Worm (Caenorhabditis elegans) whole organism, young adult: ENCODE results near the gene stg-1.

ENCODE experiments used
- C17E4.6 ChIP-seq: fragments of 200-800 bp; sonication (Bioruptor generic); IDR thresholded peaks from 2 replicates; pipeline ENCODE4 v1.3.6; 2022; ENCODE audit warnings: missing genetic modification reagents, missing genetic modification characterization, missing compliant biosample characterization
- D2030.7 ChIP-seq: fragments of 200-800 bp; sonication (Bioruptor generic); IDR thresholded peaks from 2 replicates; pipeline ENCODE4 v1.3.6; 2022; ENCODE audit warnings: missing genetic modification reagents, missing genetic modification characterization, missing compliant biosample characterization
- F10E7.11 ChIP-seq: sonication (generic microtip); optimal IDR thresholded peaks from 2 replicates; lab custom pipeline; 2017; ENCODE audit warnings: mild to moderate bottlenecking, missing genetic modification characterization, moderate library complexity, missing compliant biosample characterization
- F33H1.4 ChIP-seq: fragments of 200-800 bp; sonication (Bioruptor generic); IDR thresholded peaks from 2 replicates; pipeline ENCODE4 v1.3.6; 2022; ENCODE audit warnings: missing genetic modification reagents, missing genetic modification characterization, missing compliant biosample characterization
- F52B5.7 ChIP-seq: sonication (generic microtip); optimal IDR thresholded peaks from 2 replicates; lab custom pipeline; 2016; ENCODE audit warnings: mild to moderate bottlenecking, missing genetic modification characterization, missing compliant biosample characterization
- T07F8.4 ChIP-seq: sonication (generic microtip); optimal IDR thresholded peaks from 2 replicates; lab custom pipeline; 2016; ENCODE audit warnings: mild to moderate bottlenecking, missing genetic modification characterization, moderate library complexity, missing compliant biosample characterization
- T26A5.8 ChIP-seq: sonication (generic microtip); optimal IDR thresholded peaks from 2 replicates; lab custom pipeline; 2016; ENCODE audit warnings: missing genetic modification characterization, missing compliant biosample characterization
- ZK185.1 ChIP-seq: sonication (generic microtip); optimal IDR thresholded peaks from 2 replicates; lab custom pipeline; 2016; ENCODE audit warnings: mild to moderate bottlenecking, missing genetic modification characterization, missing compliant biosample characterization; ENCODE audit not compliant: poor library complexity, severe bottlenecking
- attf-3 ChIP-seq: fragments of 200-800 bp; sonication (Bioruptor generic); conservative IDR thresholded peaks from 2 replicates; pipeline ENCODE4 v1.3.6; 2022; ENCODE audit warnings: missing genetic modification reagents, missing genetic modification characterization, missing compliant biosample characterization
- bed-1 ChIP-seq: fragments of 200-800 bp; sonication (Bioruptor generic); IDR thresholded peaks from 2 replicates; pipeline ENCODE4 v1.3.6; 2022; ENCODE audit warnings: missing genetic modification reagents, missing genetic modification characterization, missing compliant biosample characterization
- ccch-3 ChIP-seq: fragments of 200-800 bp; sonication (Bioruptor generic); optimal IDR thresholded peaks from 2 replicates; lab custom pipeline; 2018; ENCODE audit warnings: mild to moderate bottlenecking, missing genetic modification characterization, missing compliant biosample characterization
- ceh-100 ChIP-seq: fragments of 200-800 bp; sonication (Bioruptor generic); IDR thresholded peaks from 2 replicates; pipeline ENCODE4 v1.3.6; 2022; ENCODE audit warnings: missing genetic modification reagents, missing genetic modification characterization, missing compliant biosample characterization
- ceh-27 ChIP-seq: fragments of 200-800 bp; sonication (Bioruptor generic); optimal IDR thresholded peaks from 2 replicates; lab custom pipeline; 2018; ENCODE audit warnings: mild to moderate bottlenecking, missing genetic modification characterization, moderate library complexity, missing compliant biosample characterization
- dox-1 ChIP-seq: fragments of 200-800 bp; sonication (Bioruptor generic); IDR thresholded peaks from 2 replicates; pipeline ENCODE4 v1.3.6; 2022; ENCODE audit warnings: missing genetic modification reagents, missing genetic modification characterization, missing compliant biosample characterization
- dpff-1 ChIP-seq: sonication (generic microtip); optimal IDR thresholded peaks from 2 replicates; lab custom pipeline; 2017; ENCODE audit warnings: mild to moderate bottlenecking, missing genetic modification characterization, missing compliant biosample characterization
- dpl-1 ChIP-seq: fragments of 150-350 bp; optimal IDR thresholded peaks from 2 replicates; lab custom pipeline; 2014; ENCODE audit warnings: missing biosample characterization, missing genetic modification reagents, missing genetic modification characterization
- efl-1 ChIP-seq: fragments of 150-350 bp; optimal IDR thresholded peaks from 2 replicates; lab custom pipeline; 2014; ENCODE audit warnings: missing biosample characterization, missing genetic modification reagents, missing genetic modification characterization
- ekl-4 ChIP-seq: fragments of 200-800 bp; sonication (Bioruptor generic); IDR thresholded peaks from 2 replicates; pipeline ENCODE4 v1.3.6; 2022; ENCODE audit warnings: missing genetic modification reagents, missing genetic modification characterization, missing compliant biosample characterization
- hlh-26 ChIP-seq: fragments of 200-800 bp; sonication (Bioruptor generic); conservative IDR thresholded peaks from 2 replicates; pipeline ENCODE4 v1.3.6; 2022; ENCODE audit warnings: missing genetic modification reagents, missing genetic modification characterization, missing compliant biosample characterization
- hmg-1.2 ChIP-seq: fragments of 200-800 bp; sonication (Bioruptor generic); IDR thresholded peaks from 2 replicates; pipeline ENCODE4 v1.3.6; 2022; ENCODE audit warnings: missing genetic modification reagents, missing genetic modification characterization, missing compliant biosample characterization
- hrde-1 ChIP-seq: sonication (generic microtip); optimal IDR thresholded peaks from 2 replicates; lab custom pipeline; 2016; ENCODE audit warnings: missing genetic modification characterization, mild to moderate bottlenecking, missing compliant biosample characterization, moderate library complexity, missing genotype, missing genetic modification reagents, borderline replicate concordance
- hsf-1 ChIP-seq: fragments of 200-800 bp; sonication (Bioruptor generic); IDR thresholded peaks from 2 replicates; pipeline ENCODE4 v1.3.6; 2022; ENCODE audit warnings: missing genetic modification reagents, missing genetic modification characterization, missing compliant biosample characterization
- let-526 ChIP-seq: fragments of 200-800 bp; sonication (Bioruptor generic); IDR thresholded peaks from 2 replicates; pipeline ENCODE4 v1.3.6; 2022; ENCODE audit warnings: missing genetic modification reagents, missing genetic modification characterization, missing compliant biosample characterization
- lin-35 ChIP-seq, 3 experiments: fragments of 150-350 bp in 2 of 3; sonication (generic microtip) in 1 of 3; optimal IDR thresholded peaks; 2 replicates each; lab custom pipeline; 2014 to 2018; ENCODE audit warnings: missing biosample characterization in 3 of 3, missing genetic modification characterization in 3 of 3, missing genetic modification reagents in 3 of 3
- lin-40 ChIP-seq: sonication (generic microtip); optimal IDR thresholded peaks from 2 replicates; lab custom pipeline; 2016; ENCODE audit warnings: missing genetic modification characterization, mild to moderate bottlenecking, missing compliant biosample characterization, missing genotype, missing genetic modification reagents
- lsl-1 ChIP-seq: fragments of 200-800 bp; sonication (Bioruptor generic); optimal IDR thresholded peaks from 2 replicates; lab custom pipeline; 2018; ENCODE audit warnings: mild to moderate bottlenecking, missing genetic modification characterization, moderate library complexity, missing compliant biosample characterization
- madf-6 ChIP-seq: fragments of 200-800 bp; sonication (Bioruptor generic); IDR thresholded peaks from 2 replicates; pipeline ENCODE4 v1.3.6; 2022; ENCODE audit warnings: missing genetic modification reagents, missing genetic modification characterization, missing compliant biosample characterization
- mcd-1 ChIP-seq: fragments of 200-800 bp; sonication (Bioruptor generic); IDR thresholded peaks from 2 replicates; pipeline ENCODE4 v1.3.6; 2022; ENCODE audit warnings: missing genetic modification reagents, missing genetic modification characterization, missing compliant biosample characterization
- pbrm-1 ChIP-seq: fragments of 200-800 bp; sonication (Bioruptor generic); IDR thresholded peaks from 2 replicates; pipeline ENCODE4 v1.3.6; 2022; ENCODE audit warnings: missing genetic modification reagents, missing genetic modification characterization, missing compliant biosample characterization
- pha-4 ChIP-seq: fragments of 150-350 bp; sonication (generic microtip); optimal IDR thresholded peaks from 2 replicates; lab custom pipeline; 2014; ENCODE audit warnings: missing biosample characterization, missing genetic modification reagents, missing genetic modification characterization
- snpc-1.1 ChIP-seq: sonication (generic microtip); optimal IDR thresholded peaks from 2 replicates; lab custom pipeline; 2017; ENCODE audit warnings: missing genetic modification characterization, mild to moderate bottlenecking, missing compliant biosample characterization, antibody characterized with exemption, moderate library complexity, missing genotype, missing genetic modification reagents; ENCODE audit not compliant: insufficient read depth
- snpc-4 ChIP-seq, 5 experiments: fragments of 150-350 bp in 1 of 5; sonication (generic microtip) in 4 of 5; optimal IDR thresholded peaks; 2 replicates each; lab custom pipeline; 2014 to 2018; ENCODE audit warnings: missing genetic modification characterization in 5 of 5, missing biosample characterization in 3 of 5, antibody characterized with exemption in 2 of 5, mild to moderate bottlenecking in 2 of 5, missing compliant biosample characterization in 2 of 5, missing genotype in 2 of 5, moderate library complexity in 2 of 5, missing genetic modification reagents in 1 of 5
- unc-62 ChIP-seq: fragments of 150-350 bp; optimal IDR thresholded peaks from 2 replicates; lab custom pipeline; 2014; ENCODE audit warnings: missing biosample characterization, missing genetic modification reagents, missing genetic modification characterization
- zim-3 ChIP-seq: sonication (generic microtip); optimal IDR thresholded peaks from 2 replicates; lab custom pipeline; 2017; ENCODE audit warnings: mild to moderate bottlenecking, missing genetic modification characterization, moderate library complexity, missing compliant biosample characterization
- ztf-28 ChIP-seq: fragments of 200-800 bp; sonication (Bioruptor generic); IDR thresholded peaks from 2 replicates; pipeline ENCODE4 v1.3.6; 2022; ENCODE audit warnings: missing genetic modification reagents, missing genetic modification characterization, missing compliant biosample characterization
- ztf-3 ChIP-seq: fragments of 200-800 bp; sonication (Bioruptor generic); optimal IDR thresholded peaks from 2 replicates; lab custom pipeline; 2018; ENCODE audit warnings: mild to moderate bottlenecking, missing genetic modification characterization, missing compliant biosample characterization

Gene stg-1

DNA sequence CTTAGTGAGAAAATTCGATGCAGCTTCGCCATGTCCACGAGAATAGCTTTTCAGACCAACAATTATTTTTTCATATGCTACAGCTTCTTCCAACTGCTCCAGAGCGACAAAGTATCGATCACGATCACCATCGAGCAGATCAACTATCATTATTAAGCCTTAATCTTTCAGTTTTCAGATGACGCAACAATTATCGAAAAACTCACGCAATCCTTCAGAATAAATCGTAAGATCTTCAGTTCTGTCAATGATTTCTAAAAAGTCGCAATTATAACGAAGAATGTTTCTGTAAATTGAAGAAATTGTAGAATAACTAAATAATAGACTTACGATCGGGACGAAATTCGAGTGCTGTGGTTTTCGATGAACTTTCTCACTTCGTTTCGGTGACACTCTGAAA lies 42.8 kb upstream of the stg-1 start:
- TF ChIP-seq D2030.7 (GFP tag; lab: Robert Waterston, UW) = no peak
- no peak for TF ChIP-seq dox-1 (GFP tag; lab: Robert Waterston, UW)
- no peak for TF ChIP-seq unc-62 (GFP tag; lab: Kevin White, UChicago)
- no peak for TF ChIP-seq dpff-1 (tag; lab: Kevin White, UChicago)
- no peak for TF ChIP-seq lin-35 (GFP tag; optimal IDR thresholded peaks at IDR 0.05; lab: Kevin White, UChicago)
- TF ChIP-seq T07F8.4 (tag; lab: Kevin White, UChicago) = no peak
- TF ChIP-seq hrde-1 (tag; lab: Kevin White, UChicago) = no peak
- no peak for TF ChIP-seq bed-1 (GFP tag; lab: Robert Waterston, UW)
- TF ChIP-seq ceh-100 (GFP tag; lab: Robert Waterston, UW) = no peak
- no peak for TF ChIP-seq mcd-1 (GFP tag; lab: Robert Waterston, UW)
- no peak for TF ChIP-seq C17E4.6 (GFP tag; lab: Robert Waterston, UW)
- TF ChIP-seq hlh-26 = no peak
- TF ChIP-seq ccch-3 = no peak
- TF ChIP-seq pha-4 (tag; lab: Kevin White, UChicago) = no peak
- TF ChIP-seq let-526 (GFP tag; lab: Robert Waterston, UW) = no peak
- TF ChIP-seq zim-3 (tag; lab: Kevin White, UChicago) = no peak
- no peak for TF ChIP-seq ekl-4 (GFP tag; lab: Robert Waterston, UW)
- no peak for TF ChIP-seq ceh-27 (GFP tag; lab: Kevin White, UChicago)
- TF ChIP-seq pbrm-1 (GFP tag; lab: Robert Waterston, UW) = no peak
- no peak for TF ChIP-seq snpc-1.1 (tag; lab: Kevin White, UChicago)

- no peak for TF ChIP-seq dpl-1 (GFP tag; lab: Kevin White, UChicago)
- no peak for TF ChIP-seq lin-40 (tag; lab: Kevin White, UChicago)
- no peak for TF ChIP-seq attf-3
- TF ChIP-seq F52B5.7 = no peak
- TF ChIP-seq snpc-1.1 (tag; lab: Kevin White, UChicago) = peak; percentile 9
- no peak for TF ChIP-seq ztf-3 (GFP tag; lab: Kevin White, UChicago)
- TF ChIP-seq snpc-4 (GFP tag; optimal IDR thresholded peaks at IDR 0.05; lab: Kevin White, UChicago) = no peak
- no peak for TF ChIP-seq snpc-4 (tag; optimal IDR thresholded peaks at IDR 0.05; lab: Kevin White, UChicago)
- peak; percentile 69 for TF ChIP-seq F33H1.4 (GFP tag; lab: Robert Waterston, UW)
- TF ChIP-seq hsf-1 (GFP tag; lab: Robert Waterston, UW) = no peak
- no peak for TF ChIP-seq T26A5.8 (tag; lab: Kevin White, UChicago)
- TF ChIP-seq ztf-28 (GFP tag; lab: Robert Waterston, UW) = no peak
- peak; percentile 78; the same call in 1 of the 2 replicates for TF ChIP-seq hmg-1.2 (GFP tag; lab: Robert Waterston, UW)
- TF ChIP-seq lsl-1 (GFP tag; lab: Kevin White, UChicago) = peak; percentile 14
- no peak for TF ChIP-seq zim-3 (tag; lab: Kevin White, UChicago)
- TF ChIP-seq ZK185.1 (tag; lab: Kevin White, UChicago) = no peak
- peak; percentile 1 for TF ChIP-seq efl-1 (GFP tag; lab: Kevin White, UChicago)
- no peak for TF ChIP-seq ceh-27 (GFP tag; lab: Kevin White, UChicago)
- TF ChIP-seq F10E7.11 = no peak
- TF ChIP-seq madf-6 (GFP tag; lab: Robert Waterston, UW) = peak; percentile 19; the same call in 1 of the 2 replicates
- TF ChIP-seq ekl-4 (GFP tag; lab: Robert Waterston, UW) = no peak
- TF ChIP-seq, all 124 proteins: peak for 6
Measured at ce11 chrII:10099804-10100360, 39.4 kb upstream of the stg-1 start, which contains the start of the genes pas-7 and puf-12. Gene pas-7 (minus strand): TSS chrII:10099854. Gene puf-12 (plus strand): TSS chrII:10100310.
